Fruit fly (Drosophila melanogaster) whole organism, prepupa: ENCODE measurements around the gene Polr2G.
A peak's percentile ranks its signal among the peaks of the same experiment; 100 is the strongest.

Experiments
- Blimp-1 ChIP-seq: fragments of 200-800 bp; sonication (Bioruptor generic); optimal IDR thresholded peaks from 3 replicates; lab custom pipeline; 2017; ENCODE audit warnings: missing biosample characterization, missing genetic modification characterization, mild to moderate bottlenecking, moderate library complexity, missing genetic modification reagents
- CG10669 ChIP-seq: fragments of 200-800 bp; sonication (Bioruptor generic); optimal IDR thresholded peaks from 3 replicates; lab custom pipeline; 2018; ENCODE audit warnings: missing biosample characterization, mild to moderate bottlenecking, missing genetic modification characterization, moderate library complexity
- CG11294 ChIP-seq: fragments of 200-800 bp; sonication (Bioruptor generic); IDR thresholded peaks from 2 replicates; pipeline ENCODE4 v1.3.6; 2022; ENCODE audit warnings: missing biosample characterization, missing genetic modification characterization
- CG15336 ChIP-seq: fragments of 200-800 bp; sonication (Bioruptor generic); IDR thresholded peaks from 2 replicates; pipeline ENCODE4 v1.3.6; 2022; ENCODE audit warnings: missing biosample characterization, missing genetic modification characterization
- CG1621 ChIP-seq: fragments of 200-800 bp; sonication (Bioruptor generic); optimal IDR thresholded peaks from 3 replicates; lab custom pipeline; 2018; ENCODE audit warnings: missing biosample characterization, mild to moderate bottlenecking, missing genetic modification characterization
- CG16779 ChIP-seq: fragments of 200-800 bp; sonication (Bioruptor generic); optimal IDR thresholded peaks from 3 replicates; lab custom pipeline; 2017; ENCODE audit warnings: missing biosample characterization, mild to moderate bottlenecking, missing genetic modification characterization
- CG3032 ChIP-seq: fragments of 200-800 bp; optimal IDR thresholded peaks from 2 replicates; lab custom pipeline; 2019; ENCODE audit warnings: missing biosample characterization, mild to moderate bottlenecking, missing genetic modification characterization, moderate library complexity
- CG31627 ChIP-seq: fragments of 200-800 bp; sonication (Bioruptor generic); optimal IDR thresholded peaks from 3 replicates; lab custom pipeline; 2016; ENCODE audit warnings: missing biosample characterization, missing genetic modification characterization
- CG32006 ChIP-seq: fragments of 200-800 bp; sonication (Bioruptor generic); optimal IDR thresholded peaks from 3 replicates; lab custom pipeline; 2017; ENCODE audit warnings: missing biosample characterization, mild to moderate bottlenecking, missing genetic modification characterization
- CG3919 ChIP-seq: fragments of 200-800 bp; sonication (Bioruptor generic); optimal IDR thresholded peaks from 3 replicates; lab custom pipeline; 2016; ENCODE audit warnings: missing biosample characterization, missing genetic modification characterization
- CG4318 ChIP-seq: fragments of 200-800 bp; sonication (Bioruptor generic); optimal IDR thresholded peaks from 3 replicates; lab custom pipeline; 2017; ENCODE audit warnings: missing biosample characterization, mild to moderate bottlenecking, missing genetic modification characterization
- CG6163 ChIP-seq: fragments of 200-800 bp; sonication (Bioruptor generic); IDR thresholded peaks from 3 replicates; pipeline ENCODE4 v1.3.6; 2022; ENCODE audit warnings: missing biosample characterization, missing genetic modification characterization
- CG6792 ChIP-seq: fragments of 200-800 bp; sonication (Bioruptor generic); optimal IDR thresholded peaks from 3 replicates; lab custom pipeline; 2016; ENCODE audit warnings: missing biosample characterization, missing genetic modification characterization
- CG6808 ChIP-seq: fragments of 200-800 bp; sonication (Bioruptor generic); optimal IDR thresholded peaks from 3 replicates; lab custom pipeline; 2017; ENCODE audit warnings: missing biosample characterization, missing genetic modification characterization, mild to moderate bottlenecking, moderate library complexity, missing genetic modification reagents
- CG8119 ChIP-seq: fragments of 200-800 bp; sonication (Bioruptor generic); IDR thresholded peaks from 3 replicates; pipeline ENCODE4 v1.3.6; 2022; ENCODE audit warnings: missing biosample characterization, missing genetic modification characterization
- CG8319 ChIP-seq: fragments of 200-800 bp; sonication (Bioruptor generic); optimal IDR thresholded peaks from 3 replicates; lab custom pipeline; 2016; ENCODE audit warnings: missing biosample characterization, missing genetic modification characterization
- CG8632 ChIP-seq: fragments of 200-800 bp; sonication (Bioruptor generic); optimal IDR thresholded peaks from 3 replicates; lab custom pipeline; 2016; ENCODE audit warnings: missing biosample characterization, missing genetic modification characterization
- Eip75B ChIP-seq: fragments of 200-800 bp; sonication (Bioruptor generic); optimal IDR thresholded peaks from 3 replicates; lab custom pipeline; 2016; ENCODE audit warnings: missing biosample characterization, missing genetic modification characterization
- Eip78C ChIP-seq: fragments of 200-800 bp; sonication (Bioruptor generic); peaks from one replicate; lab custom pipeline; 2016; ENCODE audit warnings: missing biosample characterization, missing genetic modification characterization
- Eip93F ChIP-seq: fragments of 200-800 bp; sonication (Bioruptor generic); optimal IDR thresholded peaks from 2 replicates; lab custom pipeline; 2016; ENCODE audit warnings: missing biosample characterization, mild to moderate bottlenecking, missing genetic modification characterization
- Ets21C ChIP-seq: fragments of 200-800 bp; sonication (Bioruptor generic); optimal IDR thresholded peaks from 3 replicates; lab custom pipeline; 2016; ENCODE audit warnings: missing biosample characterization, missing genetic modification characterization
- Gug ChIP-seq: fragments of 200-800 bp; sonication (Bioruptor generic); IDR thresholded peaks from 2 replicates; pipeline ENCODE4 v1.3.6; 2022; ENCODE audit warnings: missing biosample characterization, missing genetic modification characterization
- Hr38 ChIP-seq: sonication (Bioruptor generic); optimal IDR thresholded peaks from 2 replicates; lab custom pipeline; 2016; ENCODE audit warnings: missing biosample characterization, missing genetic modification characterization
- Hr4 ChIP-seq: fragments of 200-800 bp; sonication (Bioruptor generic); optimal IDR thresholded peaks from 3 replicates; lab custom pipeline; 2016; ENCODE audit warnings: missing biosample characterization, missing genetic modification characterization
- Lpt ChIP-seq: fragments of 200-800 bp; sonication (Bioruptor generic); optimal IDR thresholded peaks from 3 replicates; lab custom pipeline; 2016; ENCODE audit warnings: missing biosample characterization, missing genetic modification characterization
- Met ChIP-seq: fragments of 200-800 bp; sonication (Bioruptor generic); optimal IDR thresholded peaks from 3 replicates; lab custom pipeline; 2016; ENCODE audit warnings: missing biosample characterization, missing genetic modification characterization
- Smox ChIP-seq: fragments of 200-800 bp; sonication (Bioruptor generic); optimal IDR thresholded peaks from 3 replicates; lab custom pipeline; 2016; ENCODE audit warnings: missing biosample characterization, missing genetic modification characterization
- Sox102F ChIP-seq: fragments of 200-800 bp; sonication (Bioruptor generic); optimal IDR thresholded peaks from 2 replicates; lab custom pipeline; 2016; ENCODE audit warnings: missing biosample characterization, mild to moderate bottlenecking, missing genetic modification characterization
- Sox14 ChIP-seq: fragments of 200-800 bp; sonication (Bioruptor generic); optimal IDR thresholded peaks from 3 replicates; lab custom pipeline; 2016; ENCODE audit warnings: missing biosample characterization, missing genetic modification characterization
- Sox15 ChIP-seq: fragments of 200-800 bp; sonication (Bioruptor generic); optimal IDR thresholded peaks from 3 replicates; lab custom pipeline; 2016; ENCODE audit warnings: missing biosample characterization, missing genetic modification characterization
- achi ChIP-seq: fragments of 200-800 bp; sonication (Bioruptor generic); optimal IDR thresholded peaks from 3 replicates; lab custom pipeline; 2016; ENCODE audit warnings: missing biosample characterization, missing genetic modification characterization
- acj6 ChIP-seq: fragments of 200-800 bp; sonication (Bioruptor generic); optimal IDR thresholded peaks from 3 replicates; lab custom pipeline; 2016; ENCODE audit warnings: missing biosample characterization, missing genetic modification characterization
- cyc ChIP-seq: fragments of 200-800 bp; sonication (Bioruptor generic); optimal IDR thresholded peaks from 3 replicates; lab custom pipeline; 2016; ENCODE audit warnings: missing biosample characterization, missing genetic modification characterization
- dsx ChIP-seq: fragments of 200-800 bp; optimal IDR thresholded peaks from 3 replicates; lab custom pipeline; 2019; ENCODE audit warnings: missing biosample characterization, mild to moderate bottlenecking, missing genetic modification characterization, moderate library complexity; ENCODE audit not compliant: poor library complexity, severe bottlenecking
- esn ChIP-seq: fragments of 200-800 bp; sonication (Bioruptor generic); optimal IDR thresholded peaks from 2 replicates; lab custom pipeline; 2016; ENCODE audit warnings: missing biosample characterization, mild to moderate bottlenecking, missing genetic modification characterization, moderate library complexity
- fd59A ChIP-seq: fragments of 200-800 bp; sonication (Bioruptor generic); optimal IDR thresholded peaks from 2 replicates; lab custom pipeline; 2017; ENCODE audit warnings: missing biosample characterization, mild to moderate bottlenecking, missing genetic modification characterization, missing genetic modification reagents
- fd85E ChIP-seq: fragments of 200-800 bp; sonication (Bioruptor generic); optimal IDR thresholded peaks from 3 replicates; lab custom pipeline; 2016; ENCODE audit warnings: missing biosample characterization, missing genetic modification characterization
- fkh ChIP-seq: fragments of 200-800 bp; sonication (Bioruptor generic); optimal IDR thresholded peaks from 3 replicates; lab custom pipeline; 2017; ENCODE audit warnings: missing biosample characterization, mild to moderate bottlenecking, missing genetic modification characterization, moderate library complexity
- lz ChIP-seq: fragments of 200-800 bp; sonication (Bioruptor generic); optimal IDR thresholded peaks from 3 replicates; lab custom pipeline; 2016; ENCODE audit warnings: missing biosample characterization, missing genetic modification characterization
- pdm3 ChIP-seq: fragments of 200-800 bp; sonication (Bioruptor generic); optimal IDR thresholded peaks from 3 replicates; lab custom pipeline; 2016; ENCODE audit warnings: missing biosample characterization, missing genetic modification characterization
- spab ChIP-seq: fragments of 200-800 bp; sonication (Bioruptor generic); optimal IDR thresholded peaks from 2 replicates; lab custom pipeline; 2017; ENCODE audit warnings: missing biosample characterization, mild to moderate bottlenecking, missing genetic modification characterization, missing genetic modification reagents
- ss ChIP-seq, 2 experiments: fragments of 200-800 bp; sonication (Bioruptor generic); optimal IDR thresholded peaks; 2 replicates in 1 of 2; 3 replicates in 1 of 2; lab custom pipeline; 2017 to 2018; ENCODE audit warnings: mild to moderate bottlenecking in 2 of 2, missing biosample characterization in 2 of 2, missing genetic modification characterization in 2 of 2, moderate library complexity in 1 of 2
- svp ChIP-seq: fragments of 200-800 bp; sonication (Bioruptor generic); peaks from one replicate; lab custom pipeline; 2016; ENCODE audit warnings: missing biosample characterization, missing genetic modification characterization
- topi ChIP-seq: fragments of 200-800 bp; sonication (Bioruptor generic); optimal IDR thresholded peaks from 3 replicates; lab custom pipeline; 2016; ENCODE audit warnings: missing biosample characterization, missing genetic modification characterization
- vri ChIP-seq: fragments of 200-800 bp; sonication (Bioruptor generic); optimal IDR thresholded peaks from 3 replicates; lab custom pipeline; 2016; ENCODE audit warnings: missing biosample characterization, mild to moderate bottlenecking, missing genetic modification characterization

Gene Polr2G

DNA sequence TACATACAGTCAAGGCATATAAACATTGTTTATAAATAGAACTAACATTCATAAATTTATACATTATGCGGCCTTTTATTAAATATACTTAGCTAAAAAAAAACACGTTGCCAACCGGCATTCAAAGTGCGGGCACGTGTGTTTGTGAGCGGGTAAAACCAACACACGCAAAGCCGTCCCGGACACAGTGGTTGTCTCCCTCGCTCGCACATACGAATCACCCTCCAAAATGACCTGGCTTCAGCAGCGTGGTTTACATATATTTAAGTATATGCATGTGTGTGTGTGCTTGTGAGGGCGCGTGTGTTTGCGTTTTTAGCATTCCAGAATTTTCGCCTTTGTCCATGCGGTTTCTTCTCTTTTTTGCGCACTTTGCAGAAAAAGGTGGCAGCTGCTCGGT lies 20.5 kb upstream of the Polr2G start:
- TF ChIP-seq Sox14 (peak; percentile 84), esn (GFP tag; lab: Kevin White, UChicago) (peak; percentile 38), Lpt (no peak), Hr38 (GFP tag; lab: Kevin White, UChicago) (no peak), lz (no peak), fd59A (GFP tag; lab: Kevin White, UChicago) (no peak), CG3032 (tag; lab: Kevin White, UChicago) (no peak), Sox15 (no peak), cyc (GFP tag; lab: Kevin White, UChicago) (no peak), vri (GFP tag; lab: Kevin White, UChicago) (peak; percentile 50), svp (peak; percentile 91), fd85E (no peak), topi (GFP tag; lab: Kevin White, UChicago) (peak; percentile 5), CG3919 (GFP tag; lab: Kevin White, UChicago) (peak; percentile 14), Met (GFP tag; lab: Kevin White, UChicago) (peak; percentile 41), Eip93F (GFP tag; lab: Kevin White, UChicago) (peak; percentile 1), CG15336 (GFP tag; lab: Robert Waterston, UW) (peak; percentile 21; the same call in 1 of the 2 replicates), fkh (GFP tag; lab: Kevin White, UChicago) (peak; percentile 57), achi (GFP tag; lab: Kevin White, UChicago) (no peak), CG8632 (GFP tag; lab: Kevin White, UChicago) (no peak), CG6808 (GFP tag; lab: Kevin White, UChicago) (no peak), CG8319 (no peak), CG1621 (tag; lab: Kevin White, UChicago) (peak; percentile 21), CG4318 (no peak), pdm3 (peak; percentile 2), CG31627 (no peak), Sox102F (peak; percentile 33), dsx (GFP tag; lab: Kevin White, UChicago) (no peak), Gug (GFP tag; lab: Robert Waterston, UW) (no peak), CG10669 (GFP tag; lab: Kevin White, UChicago) (no peak), Eip78C (peak; percentile 73), spab (no peak), CG6163 (GFP tag; lab: Robert Waterston, UW) (peak; percentile 60), CG6792 (GFP tag; lab: Kevin White, UChicago) (no peak), acj6 (no peak), ss (GFP tag; optimal IDR thresholded peaks at IDR 0.05; lab: Kevin White, UChicago) (peak; percentile 31 to 41), CG16779 (peak; percentile 4), Eip75B (GFP tag; lab: Kevin White, UChicago) (peak; percentile 27), Hr4 (GFP tag; lab: Kevin White, UChicago) (no peak), Ets21C (GFP tag; lab: Kevin White, UChicago) (no peak), Smox (GFP tag; lab: Kevin White, UChicago) (peak; percentile 13), Blimp-1 (GFP tag; lab: Kevin White, UChicago) (no peak)

DNA sequence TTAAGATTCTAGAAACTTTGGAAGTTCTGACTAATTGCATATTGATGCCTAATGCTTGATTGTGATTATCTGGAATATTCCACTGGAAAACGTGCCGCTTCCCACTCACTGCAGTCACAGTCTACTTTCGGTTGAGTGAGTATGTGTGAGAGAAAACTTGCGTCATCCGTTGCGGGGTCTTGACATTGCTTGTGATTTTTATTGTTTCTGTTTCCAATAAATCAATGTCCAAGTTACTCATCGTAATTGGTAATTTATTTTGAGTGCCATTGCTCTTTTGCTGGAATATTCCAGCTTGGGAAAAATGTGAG lies 20.0 kb upstream of the Polr2G start:
- no peak for TF ChIP-seq CG3919 (GFP tag; lab: Kevin White, UChicago)
- TF ChIP-seq Eip75B (GFP tag; lab: Kevin White, UChicago), result no peak
- TF ChIP-seq CG32006 (GFP tag; lab: Kevin White, UChicago), result no peak
- TF ChIP-seq Eip78C, result no peak
- TF ChIP-seq CG16779, result no peak
- no peak for TF ChIP-seq CG8119
- no peak for TF ChIP-seq Blimp-1 (GFP tag; lab: Kevin White, UChicago)
- no peak for TF ChIP-seq CG11294
- TF ChIP-seq vri (GFP tag; lab: Kevin White, UChicago), result peak; percentile 41
